Worm (Caenorhabditis elegans): ENCODE results near the gene Y57A10A.8.
"Not testable (repeated sequence)": the region's sequence is repeated elsewhere in the genome, so short reads cannot be mapped to it uniquely, and the experiment has no call there.

- TF ChIP-seq cog-1 (tag; optimal IDR thresholded peaks at IDR 0.05); tab-1 (GFP tag; IDR thresholded peaks at IDR 0.05); T22C8.4 (GFP tag; IDR thresholded peaks at IDR 0.05); ref-1 (GFP tag; conservative IDR thresholded peaks at IDR 0.05); ztf-23 (GFP tag; IDR thresholded peaks at IDR 0.05); flt-1 (GFP tag; IDR thresholded peaks at IDR 0.05); med-1 (GFP tag; optimal IDR thresholded peaks at IDR 0.05; ENCODE audit: insufficient read depth); klf-2 (GFP tag; conservative IDR thresholded peaks at IDR 0.05): not testable (repeated sequence)
These were observed 10.5 kb upstream of the Y57A10A.8 start, which contains the start of gene Y57A10A.5 for ce11 chrII:12154186-12154585.
